Fruit fly (Drosophila melanogaster) whole organism, adult: ENCODE results near the gene prage.
A peak's percentile ranks its signal among the peaks of the same experiment; 100 is the strongest.

Experiments used
- CG11617 ChIP-seq: fragments of 200-800 bp; sonication (Bioruptor generic); optimal IDR thresholded peaks from 2 replicates; lab custom pipeline; 2017; ENCODE audit warnings: mild to moderate bottlenecking, missing biosample characterization, missing genetic modification reagents, missing genetic modification characterization
- CG12768 ChIP-seq: fragments of 200-800 bp; sonication (Bioruptor generic); optimal IDR thresholded peaks from 2 replicates; lab custom pipeline; 2017; ENCODE audit warnings: missing biosample characterization, missing genetic modification characterization, mild to moderate bottlenecking, moderate library complexity, missing genetic modification reagents
- CG14711 ChIP-seq: fragments of 200-800 bp; sonication (Bioruptor generic); optimal IDR thresholded peaks from 2 replicates; lab custom pipeline; 2018; ENCODE audit warnings: missing biosample characterization, mild to moderate bottlenecking, missing genetic modification characterization, moderate library complexity
- CG1620 ChIP-seq: fragments of 200-800 bp; sonication (Bioruptor generic); optimal IDR thresholded peaks from 2 replicates; lab custom pipeline; 2016; ENCODE audit warnings: missing biosample characterization, missing genetic modification characterization
- CG33017 ChIP-seq: fragments of 200-800 bp; sonication (Bioruptor generic); optimal IDR thresholded peaks from 2 replicates; lab custom pipeline; 2018; ENCODE audit warnings: missing biosample characterization, mild to moderate bottlenecking, missing genetic modification characterization, moderate library complexity
- CG5204 ChIP-seq: fragments of 200-800 bp; sonication (Bioruptor generic); optimal IDR thresholded peaks from 2 replicates; lab custom pipeline; 2016; ENCODE audit warnings: missing biosample characterization, missing genetic modification characterization
- CG7045 ChIP-seq: fragments of 200-800 bp; sonication (Bioruptor generic); optimal IDR thresholded peaks from 2 replicates; lab custom pipeline; 2017; ENCODE audit warnings: missing biosample characterization, mild to moderate bottlenecking, missing genetic modification characterization
- CG7101 ChIP-seq: fragments of 200-800 bp; sonication (Bioruptor generic); optimal IDR thresholded peaks from 2 replicates; lab custom pipeline; 2018; ENCODE audit warnings: missing biosample characterization, mild to moderate bottlenecking, missing genetic modification characterization, moderate library complexity
- Clk ChIP-seq: fragments of 200-800 bp; sonication (Bioruptor generic); optimal IDR thresholded peaks from 2 replicates; lab custom pipeline; 2017; ENCODE audit warnings: missing biosample characterization, missing genetic modification characterization
- Crg-1 ChIP-seq: fragments of 200-800 bp; sonication (Bioruptor generic); optimal IDR thresholded peaks from 2 replicates; lab custom pipeline; 2016; ENCODE audit warnings: missing biosample characterization, missing genetic modification characterization
- Hr96 ChIP-seq: fragments of 200-800 bp; sonication (Bioruptor generic); optimal IDR thresholded peaks from 2 replicates; lab custom pipeline; 2016; ENCODE audit warnings: missing biosample characterization, missing genetic modification characterization
- Mnt ChIP-seq: fragments of 200-800 bp; sonication (Bioruptor generic); optimal IDR thresholded peaks from 2 replicates; lab custom pipeline; 2016; ENCODE audit warnings: missing biosample characterization, mild to moderate bottlenecking, missing genetic modification characterization
- bab1 ChIP-seq: fragments of 200-800 bp; sonication (Bioruptor generic); optimal IDR thresholded peaks from 3 replicates; lab custom pipeline; 2019; ENCODE audit warnings: missing biosample characterization, mild to moderate bottlenecking, missing genetic modification characterization, moderate library complexity
- cic ChIP-seq: fragments of 200-800 bp; sonication (Bioruptor generic); optimal IDR thresholded peaks from 2 replicates; lab custom pipeline; 2017; ENCODE audit warnings: missing biosample characterization, mild to moderate bottlenecking, missing genetic modification characterization, moderate library complexity
- cnc ChIP-seq, 2 experiments: fragments of >200 bp; optimal IDR thresholded peaks; 2 replicates each; lab custom pipeline; 2017
- kay ChIP-seq: fragments of 200-800 bp; sonication (Bioruptor generic); peaks from one replicate; lab custom pipeline; 2016; ENCODE audit warnings: missing biosample characterization, missing genetic modification characterization, borderline replicate concordance
- ovo ChIP-seq: fragments of 200-800 bp; sonication (Bioruptor generic); optimal IDR thresholded peaks from 2 replicates; lab custom pipeline; 2016; ENCODE audit warnings: missing biosample characterization, missing genetic modification characterization
- pad ChIP-seq: fragments of 200-800 bp; sonication (Bioruptor generic); optimal IDR thresholded peaks from 3 replicates; lab custom pipeline; 2017; ENCODE audit warnings: missing biosample characterization, missing genetic modification characterization, mild to moderate bottlenecking, moderate library complexity, missing genetic modification reagents
- tj ChIP-seq: fragments of 200-800 bp; sonication (Bioruptor generic); optimal IDR thresholded peaks from 3 replicates; lab custom pipeline; 2017; ENCODE audit warnings: missing biosample characterization, mild to moderate bottlenecking, missing genetic modification characterization, moderate library complexity
- toe ChIP-seq: fragments of 200-800 bp; sonication (Bioruptor generic); optimal IDR thresholded peaks from 2 replicates; lab custom pipeline; 2016; ENCODE audit warnings: missing biosample characterization, missing genetic modification characterization

Gene prage

dm6 chrX:1793793-1794358 is 20.4 kb downstream of the prage start:
- TF ChIP-seq Hr96 (GFP tag; lab: Kevin White, UChicago) (no peak), CG11617 (no peak), pad (GFP tag; lab: Kevin White, UChicago) (no peak), CG7045 (GFP tag; lab: Kevin White, UChicago) (no peak), ovo (no peak), CG14711 (tag; lab: Kevin White, UChicago) (no peak), CG12768 (GFP tag; lab: Kevin White, UChicago) (no peak), toe (no peak), CG1620 (no peak), CG5204 (no peak), CG7101 (tag; lab: Kevin White, UChicago) (no peak), Mnt (GFP tag; lab: Kevin White, UChicago) (no peak), CG33017 (tag; lab: Kevin White, UChicago) (no peak), kay (GFP tag; lab: Kevin White, UChicago) (no peak), cic (no peak), Clk (GFP tag; lab: Kevin White, UChicago) (no peak), Crg-1 (GFP tag; lab: Kevin White, UChicago) (no peak)

dm6 chrX:1811173-1811572 is 37.7 kb downstream of the prage start:
- TF ChIP-seq kay (GFP tag; lab: Kevin White, UChicago) (no peak), CG14711 (tag; lab: Kevin White, UChicago) (no peak), CG12768 (GFP tag; lab: Kevin White, UChicago) (no peak), pad (GFP tag; lab: Kevin White, UChicago) (peak; percentile 32), CG7101 (tag; lab: Kevin White, UChicago) (no peak), CG7045 (GFP tag; lab: Kevin White, UChicago) (no peak)

- TF ChIP-seq Hr96 (GFP tag; lab: Kevin White, UChicago) (no peak), CG33017 (tag; lab: Kevin White, UChicago) (no peak), tj (GFP tag; lab: Kevin White, UChicago) (no peak), cnc (optimal IDR thresholded peaks at IDR 0.05; lab: Kevin White, UChicago) (no peak), CG1620 (no peak), CG11617 (no peak), ovo (no peak), kay (GFP tag; lab: Kevin White, UChicago) (peak; percentile 39), toe (no peak), bab1 (GFP tag; lab: Kevin White, UChicago) (peak; percentile 68)
Observed at dm6 chrX:1819026-1819425, 45.5 kb downstream of the prage start.

- TF ChIP-seq CG7101 (tag; lab: Kevin White, UChicago) (no peak), CG7045 (GFP tag; lab: Kevin White, UChicago) (no peak), CG33017 (tag; lab: Kevin White, UChicago) (no peak), Mnt (GFP tag; lab: Kevin White, UChicago) (no peak), ovo (no peak), Crg-1 (GFP tag; lab: Kevin White, UChicago) (no peak), CG12768 (GFP tag; lab: Kevin White, UChicago) (no peak), bab1 (GFP tag; lab: Kevin White, UChicago) (no peak), tj (GFP tag; lab: Kevin White, UChicago) (no peak), CG14711 (tag; lab: Kevin White, UChicago) (no peak), pad (GFP tag; lab: Kevin White, UChicago) (no peak)
Observed at dm6 chrX:1820241-1820640, 46.7 kb downstream of the prage start, which contains the start of gene CG14810. Gene CG14810, minus strand, starts transcription at chrX:1820341.

- TF ChIP-seq Mnt (GFP tag; lab: Kevin White, UChicago) (no peak), pad (GFP tag; lab: Kevin White, UChicago) (no peak), bab1 (GFP tag; lab: Kevin White, UChicago) (peak; percentile 36)
Observed at dm6 chrX:1821039-1821438, 47.5 kb downstream of the prage start.

dm6 chrX:1822281-1822680 is 48.8 kb downstream of the prage start, which contains the start of gene CG14811:
Gene CG14811, minus strand, starts transcription at chrX:1822381.
- TF ChIP-seq bab1 (GFP tag; lab: Kevin White, UChicago): no peak
- TF ChIP-seq toe: no peak
- TF ChIP-seq CG33017 (tag; lab: Kevin White, UChicago): no peak
- no peak for TF ChIP-seq cic
- TF ChIP-seq Crg-1 (GFP tag; lab: Kevin White, UChicago): no peak
- no peak for TF ChIP-seq pad (GFP tag; lab: Kevin White, UChicago)
- no peak for TF ChIP-seq CG5204
- no peak for TF ChIP-seq CG7045 (GFP tag; lab: Kevin White, UChicago)
- no peak for TF ChIP-seq CG11617
- no peak for TF ChIP-seq ovo
- no peak for TF ChIP-seq kay (GFP tag; lab: Kevin White, UChicago)

- TF ChIP-seq CG7101 (tag; lab: Kevin White, UChicago) (no peak), Crg-1 (GFP tag; lab: Kevin White, UChicago) (no peak), CG1620 (no peak), CG5204 (no peak), toe (no peak), CG14711 (tag; lab: Kevin White, UChicago) (no peak), Hr96 (GFP tag; lab: Kevin White, UChicago) (no peak), bab1 (GFP tag; lab: Kevin White, UChicago) (no peak), CG33017 (tag; lab: Kevin White, UChicago) (no peak), ovo (no peak), CG7045 (GFP tag; lab: Kevin White, UChicago) (no peak), pad (GFP tag; lab: Kevin White, UChicago) (no peak), Mnt (GFP tag; lab: Kevin White, UChicago) (no peak), CG11617 (no peak), cic (no peak), cnc (optimal IDR thresholded peaks at IDR 0.05; lab: Kevin White, UChicago) (no peak), tj (GFP tag; lab: Kevin White, UChicago) (no peak)
Observed at dm6 chrX:1823883-1824609, 50.5 kb downstream of the prage start.
